Worm (Caenorhabditis elegans) whole organism, L2 larva: ENCODE measurements around the gene F44E2.8.
A peak's percentile ranks its signal among the peaks of the same experiment; 100 is the strongest.

Source experiments
- C34F6.9 ChIP-seq: fragments of 150-350 bp; optimal IDR thresholded peaks from 2 replicates; lab custom pipeline; 2014; ENCODE audit warnings: missing biosample characterization, missing genetic modification characterization
- F13H6.1 ChIP-seq: sonication (generic microtip); optimal IDR thresholded peaks from 2 replicates; lab custom pipeline; 2016; ENCODE audit warnings: missing genetic modification characterization, missing compliant biosample characterization
- R02D3.7 ChIP-seq: fragments of 150-350 bp; optimal IDR thresholded peaks from 2 replicates; lab custom pipeline; 2014; ENCODE audit warnings: missing biosample characterization, missing genetic modification characterization
- Y55F3AM.14 ChIP-seq: fragments of 200-800 bp; sonication (Bioruptor generic); optimal IDR thresholded peaks from 2 replicates; lab custom pipeline; 2018; ENCODE audit warnings: mild to moderate bottlenecking, missing genetic modification characterization, missing compliant biosample characterization
- ZK546.5 ChIP-seq: sonication (generic microtip); optimal IDR thresholded peaks from 2 replicates; lab custom pipeline; 2017; ENCODE audit warnings: missing biosample characterization, missing genetic modification characterization
- alr-1 ChIP-seq: fragments of 150-350 bp; optimal IDR thresholded peaks from 2 replicates; lab custom pipeline; 2014; ENCODE audit warnings: missing biosample characterization, missing genetic modification characterization
- aly-2 ChIP-seq: fragments of 150-350 bp; optimal IDR thresholded peaks from 2 replicates; lab custom pipeline; 2014; ENCODE audit warnings: missing biosample characterization, missing genetic modification characterization
- ama-1 ChIP-seq: fragments of 150-350 bp; optimal IDR thresholded peaks from 2 replicates; lab custom pipeline; 2018; ENCODE audit warnings: inconsistent platforms
- blmp-1 ChIP-seq: sonication (generic microtip); optimal IDR thresholded peaks from 2 replicates; lab custom pipeline; 2017; ENCODE audit warnings: missing genetic modification characterization, mild to moderate bottlenecking, missing compliant biosample characterization, antibody characterized with exemption, moderate library complexity; ENCODE audit not compliant: insufficient read depth
- ceh-16 ChIP-seq: fragments of 150-350 bp; optimal IDR thresholded peaks from 2 replicates; lab custom pipeline; 2014; ENCODE audit warnings: missing biosample characterization, missing genetic modification characterization
- ceh-82 ChIP-seq: fragments of 150-350 bp; optimal IDR thresholded peaks from 2 replicates; lab custom pipeline; 2014; ENCODE audit warnings: missing biosample characterization, missing genetic modification characterization
- crh-2 ChIP-seq: sonication (generic microtip); optimal IDR thresholded peaks from 2 replicates; lab custom pipeline; 2017; ENCODE audit warnings: missing biosample characterization, missing genetic modification characterization
- dmd-4 ChIP-seq: sonication (generic microtip); optimal IDR thresholded peaks from 2 replicates; lab custom pipeline; 2017; ENCODE audit warnings: missing biosample characterization, missing genetic modification characterization
- egl-27 ChIP-seq: sonication (generic microtip); optimal IDR thresholded peaks from 3 replicates; lab custom pipeline; 2017; ENCODE audit warnings: missing biosample characterization, missing genetic modification reagents, missing genetic modification characterization
- elt-1 ChIP-seq: fragments of 150-350 bp; optimal IDR thresholded peaks from 2 replicates; lab custom pipeline; 2014; ENCODE audit warnings: missing biosample characterization, missing genetic modification characterization
- elt-3 ChIP-seq: sonication (generic microtip); optimal IDR thresholded peaks from 2 replicates; lab custom pipeline; 2017; ENCODE audit warnings: missing biosample characterization, missing genetic modification characterization
- fos-1 ChIP-seq: fragments of 150-350 bp; optimal IDR thresholded peaks from 2 replicates; lab custom pipeline; 2014; ENCODE audit warnings: missing biosample characterization, missing genetic modification characterization
- gmeb-1 ChIP-seq: fragments of 150-350 bp; optimal IDR thresholded peaks from 2 replicates; lab custom pipeline; 2014; ENCODE audit warnings: missing biosample characterization, missing genetic modification characterization
- lin-11 ChIP-seq: fragments of 150-350 bp; sonication (generic microtip); optimal IDR thresholded peaks from 2 replicates; lab custom pipeline; 2014; ENCODE audit warnings: missing biosample characterization, missing genetic modification characterization, inconsistent platforms, mixed read lengths
- lin-13 ChIP-seq: fragments of 150-350 bp; optimal IDR thresholded peaks from 2 replicates; lab custom pipeline; 2014; ENCODE audit warnings: missing biosample characterization, missing genetic modification reagents, missing genetic modification characterization
- lin-39 ChIP-seq: fragments of 150-350 bp; optimal IDR thresholded peaks from 2 replicates; lab custom pipeline; 2014; ENCODE audit warnings: missing biosample characterization, missing genetic modification reagents, missing genetic modification characterization
- lsy-2 ChIP-seq, 2 experiments: fragments of 150-350 bp in 1 of 2; sonication (generic microtip) in 1 of 2; optimal IDR thresholded peaks; 2 replicates each; lab custom pipeline; 2014 to 2017; ENCODE audit warnings: missing biosample characterization in 2 of 2, missing genetic modification characterization in 2 of 2
- mab-5 ChIP-seq: fragments of 150-350 bp; optimal IDR thresholded peaks from 2 replicates; lab custom pipeline; 2014; ENCODE audit warnings: missing biosample characterization, missing genetic modification characterization
- mbf-1 ChIP-seq: sonication (generic microtip); optimal IDR thresholded peaks from 2 replicates; lab custom pipeline; 2017; ENCODE audit warnings: missing biosample characterization, missing genetic modification characterization
- mdl-1 ChIP-seq, 2 experiments: fragments of 150-350 bp in 1 of 2; sonication (generic microtip) in 1 of 2; optimal IDR thresholded peaks; 2 replicates each; lab custom pipeline; 2017; ENCODE audit warnings: missing biosample characterization in 2 of 2, missing genetic modification characterization in 2 of 2
- nhr-10 ChIP-seq: sonication (generic microtip); optimal IDR thresholded peaks from 2 replicates; lab custom pipeline; 2017; ENCODE audit warnings: missing biosample characterization, missing genetic modification characterization
- nhr-11 ChIP-seq: fragments of 150-350 bp; optimal IDR thresholded peaks from 2 replicates; lab custom pipeline; 2014; ENCODE audit warnings: missing biosample characterization, missing genetic modification characterization
- nhr-12 ChIP-seq: fragments of 150-350 bp; optimal IDR thresholded peaks from 2 replicates; lab custom pipeline; 2014; ENCODE audit warnings: missing biosample characterization, missing genetic modification characterization
- nhr-129 ChIP-seq: fragments of 150-350 bp; optimal IDR thresholded peaks from 2 replicates; lab custom pipeline; 2014; ENCODE audit warnings: missing biosample characterization, missing genetic modification characterization
- nhr-21 ChIP-seq: fragments of 150-350 bp; optimal IDR thresholded peaks from 2 replicates; lab custom pipeline; 2014; ENCODE audit warnings: missing biosample characterization, missing genetic modification characterization
- nhr-23 ChIP-seq: fragments of 150-350 bp; optimal IDR thresholded peaks from 2 replicates; lab custom pipeline; 2014; ENCODE audit warnings: missing biosample characterization, missing genetic modification reagents, missing genetic modification characterization
- nhr-237 ChIP-seq: fragments of 150-350 bp; optimal IDR thresholded peaks from 2 replicates; lab custom pipeline; 2014; ENCODE audit warnings: missing biosample characterization, missing genetic modification characterization
- nhr-25 ChIP-seq: fragments of 150-350 bp; sonication (generic microtip); optimal IDR thresholded peaks from 3 replicates; lab custom pipeline; 2014; ENCODE audit warnings: missing biosample characterization, missing genetic modification characterization
- nhr-6 ChIP-seq: fragments of 150-350 bp; optimal IDR thresholded peaks from 2 replicates; lab custom pipeline; 2014; ENCODE audit warnings: missing biosample characterization, missing genetic modification characterization
- nhr-77 ChIP-seq: fragments of 150-350 bp; optimal IDR thresholded peaks from 2 replicates; lab custom pipeline; 2014; ENCODE audit warnings: missing biosample characterization, missing genetic modification characterization
- peb-1 ChIP-seq: fragments of 150-350 bp; optimal IDR thresholded peaks from 2 replicates; lab custom pipeline; 2014; ENCODE audit warnings: missing biosample characterization, missing genetic modification characterization
- sem-4 ChIP-seq: fragments of 150-350 bp; optimal IDR thresholded peaks from 2 replicates; lab custom pipeline; 2014; ENCODE audit warnings: missing biosample characterization, missing genetic modification reagents, missing genetic modification characterization
- skn-1 ChIP-seq: sonication (generic microtip); optimal IDR thresholded peaks from 2 replicates; lab custom pipeline; 2017; ENCODE audit warnings: missing biosample characterization, missing genetic modification characterization
- sma-3 ChIP-seq: sonication (generic microtip); optimal IDR thresholded peaks from 2 replicates; lab custom pipeline; 2016; ENCODE audit warnings: missing genetic modification reagents, missing genetic modification characterization, missing compliant biosample characterization
- sma-9 ChIP-seq, 2 experiments: fragments of 150-350 bp in 1 of 2; sonication (generic microtip) in 1 of 2; optimal IDR thresholded peaks; 2 replicates each; lab custom pipeline; 2014 to 2016; ENCODE audit warnings: missing genetic modification characterization in 2 of 2, mild to moderate bottlenecking in 1 of 2, missing biosample characterization in 1 of 2, missing compliant biosample characterization in 1 of 2, missing genetic modification reagents in 1 of 2, moderate library complexity in 1 of 2
- snpc-4 ChIP-seq: fragments of 150-350 bp; optimal IDR thresholded peaks from 2 replicates; lab custom pipeline; 2014; ENCODE audit warnings: missing biosample characterization, missing genetic modification characterization
- unc-39 ChIP-seq: fragments of 150-350 bp; optimal IDR thresholded peaks from 2 replicates; lab custom pipeline; 2014; ENCODE audit warnings: missing biosample characterization, missing genetic modification characterization
- unc-55 ChIP-seq: fragments of 150-350 bp; sonication (generic microtip); optimal IDR thresholded peaks from 3 replicates; lab custom pipeline; 2014; ENCODE audit warnings: missing biosample characterization, missing genetic modification reagents, missing genetic modification characterization
- unc-62 ChIP-seq: fragments of 150-350 bp; optimal IDR thresholded peaks from 2 replicates; lab custom pipeline; 2014; ENCODE audit warnings: missing biosample characterization, missing genetic modification reagents, missing genetic modification characterization
- zag-1 ChIP-seq: fragments of 150-350 bp; optimal IDR thresholded peaks from 2 replicates; lab custom pipeline; 2014; ENCODE audit warnings: missing biosample characterization, missing genetic modification characterization
- ztf-1 ChIP-seq: fragments of 200-800 bp; sonication (Bioruptor generic); conservative IDR thresholded peaks from 2 replicates; pipeline ENCODE4 v1.3.6; 2022; ENCODE audit warnings: missing genetic modification characterization, missing compliant biosample characterization
- ztf-11 ChIP-seq: sonication (generic microtip); optimal IDR thresholded peaks from 2 replicates; lab custom pipeline; 2017; ENCODE audit warnings: missing biosample characterization, missing genetic modification characterization
- ztf-4 ChIP-seq: fragments of 150-350 bp; optimal IDR thresholded peaks from 2 replicates; lab custom pipeline; 2014; ENCODE audit warnings: missing biosample characterization, missing genetic modification characterization

Gene F44E2.8

DNA sequence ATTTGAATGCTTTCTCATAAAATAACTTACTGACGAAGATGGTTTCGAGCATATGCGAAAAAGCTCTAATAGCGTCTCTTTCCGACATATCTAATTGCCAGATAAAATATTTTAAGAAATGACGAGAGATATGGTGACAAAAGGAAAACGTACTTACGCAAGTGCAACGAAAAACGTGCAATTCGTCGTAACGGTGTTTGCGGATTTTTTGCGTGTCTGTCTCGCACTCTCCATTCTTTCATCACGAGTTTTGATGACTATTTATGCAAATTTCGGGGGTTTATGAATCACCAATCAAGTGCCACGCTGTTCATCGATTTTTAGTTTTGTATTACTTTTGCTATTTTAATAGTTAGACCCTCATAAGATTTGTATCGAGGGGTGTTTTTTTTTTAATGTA, 39.3 kb upstream of the F44E2.8 start, which contains the start of gene ZK637.14 (continued):
- TF ChIP-seq unc-55 (peak; percentile 61), nhr-77 (tag; lab: Kevin White, UChicago) (no peak), aly-2 (tag; lab: Kevin White, UChicago) (no peak), skn-1 (tag; lab: Kevin White, UChicago) (peak; percentile 73), nhr-12 (tag; lab: Kevin White, UChicago) (no peak), Y55F3AM.14 (no peak), R02D3.7 (no peak), snpc-4 (tag; lab: Kevin White, UChicago) (no peak), unc-62 (GFP tag; lab: Kevin White, UChicago) (no peak), dmd-4 (no peak), nhr-10 (tag; lab: Kevin White, UChicago) (no peak), nhr-237 (tag; lab: Kevin White, UChicago) (no peak), nhr-129 (tag; lab: Kevin White, UChicago) (peak; percentile 71), nhr-21 (tag; lab: Kevin White, UChicago) (peak; percentile 23), ztf-1 (no peak), sem-4 (no peak), ama-1 (lab: Kevin White, UChicago) (peak; percentile 2), nhr-6 (peak; percentile 9), crh-2 (tag; lab: Kevin White, UChicago) (peak; percentile 89), elt-1 (tag; lab: Kevin White, UChicago) (no peak)

- TF ChIP-seq nhr-10 (tag; lab: Kevin White, UChicago) (no peak), R02D3.7 (no peak), Y55F3AM.14 (peak; percentile 90), mdl-1 (tag; optimal IDR thresholded peaks at IDR 0.05; lab: Kevin White, UChicago) (peak in 1 of 2 experiments; percentile 5), ceh-82 (tag; lab: Kevin White, UChicago) (peak; percentile 39), nhr-129 (tag; lab: Kevin White, UChicago) (peak; percentile 88), F13H6.1 (tag; lab: Kevin White, UChicago) (peak; percentile 66), ceh-16 (tag; lab: Kevin White, UChicago) (no peak), unc-62 (GFP tag; lab: Kevin White, UChicago) (no peak), alr-1 (tag; lab: Kevin White, UChicago) (no peak), lin-11 (tag; lab: Kevin White, UChicago) (no peak), lin-39 (tag; lab: Kevin White, UChicago) (no peak), blmp-1 (peak; percentile 13), mbf-1 (tag; lab: Kevin White, UChicago) (no peak), nhr-21 (tag; lab: Kevin White, UChicago) (peak; percentile 76), ztf-1 (no peak), unc-55 (peak; percentile 80), zag-1 (peak; percentile 4), dmd-4 (no peak), elt-1 (tag; lab: Kevin White, UChicago) (no peak), snpc-4 (tag; lab: Kevin White, UChicago) (peak; percentile 19), nhr-6 (peak; percentile 72), elt-3 (tag; lab: Kevin White, UChicago) (no peak), egl-27 (peak; percentile 11), nhr-77 (tag; lab: Kevin White, UChicago) (peak; percentile 34), aly-2 (tag; lab: Kevin White, UChicago) (no peak), lsy-2 (tag; optimal IDR thresholded peaks at IDR 0.05; lab: Kevin White, UChicago) (peak; percentile 81 to 96), ztf-4 (peak; percentile 66), sma-9 (GFP tag; optimal IDR thresholded peaks at IDR 0.05; lab: Kevin White, UChicago) (peak; percentile 77), sma-9 (tag; optimal IDR thresholded peaks at IDR 0.05; lab: Kevin White, UChicago) (no peak), skn-1 (tag; lab: Kevin White, UChicago) (peak; percentile 33), C34F6.9 (peak; percentile 95), ZK546.5 (tag; lab: Kevin White, UChicago) (no peak), ama-1 (lab: Kevin White, UChicago) (no peak), ztf-11 (no peak), crh-2 (tag; lab: Kevin White, UChicago) (peak; percentile 91), nhr-12 (tag; lab: Kevin White, UChicago) (no peak), nhr-237 (tag; lab: Kevin White, UChicago) (no peak), nhr-25 (tag; lab: Kevin White, UChicago) (peak; percentile 77), sem-4 (peak; percentile 85), fos-1 (tag; lab: Kevin White, UChicago) (peak; percentile 87), nhr-23 (tag; lab: Kevin White, UChicago) (no peak), sma-3 (GFP tag; lab: Kevin White, UChicago) (peak; percentile 87), gmeb-1 (peak; percentile 91), mab-5 (tag; lab: Kevin White, UChicago) (peak; percentile 69), lin-13 (GFP tag; lab: Kevin White, UChicago) (peak; percentile 81), unc-39 (tag; lab: Kevin White, UChicago) (no peak), peb-1 (tag; lab: Kevin White, UChicago) (no peak), nhr-11 (tag; lab: Kevin White, UChicago) (no peak)
These were observed 37.6 kb upstream of the F44E2.8 start, which contains the start of gene famh-136 for ce11 chrIII:8887184-8887801. famh-136 (plus strand) TSS chrIII:8887751.
